Worm (Caenorhabditis elegans): ENCODE measurements around the gene srx-9.

ce11 chrV:7426594-7426993 lies 31.3 kb upstream of the srx-9 start, which contains the start of gene srw-68:
- TF ChIP-seq ref-1 (GFP tag; conservative IDR thresholded peaks at IDR 0.05) (no peak), klf-2 (GFP tag; conservative IDR thresholded peaks at IDR 0.05) (no peak), cog-1 (tag; optimal IDR thresholded peaks at IDR 0.05) (no peak), ztf-29 (GFP tag; IDR thresholded peaks at IDR 0.05) (no peak), flt-1 (GFP tag; IDR thresholded peaks at IDR 0.05) (no peak), T22C8.4 (GFP tag; IDR thresholded peaks at IDR 0.05) (no peak), tab-1 (GFP tag; IDR thresholded peaks at IDR 0.05) (no peak), med-1 (GFP tag; optimal IDR thresholded peaks at IDR 0.05; ENCODE audit: insufficient read depth) (no peak), ztf-23 (GFP tag; IDR thresholded peaks at IDR 0.05) (no peak)
